Fruit fly (Drosophila melanogaster): ENCODE results near the gene Ubc84D.

Ubc84D gene

dm6 chr3R:7504989-7505761 is 14.1 kb downstream of the Ubc84D start, which contains the start of gene alpha-Est9 (continued):
- TF ChIP-seq HLH4C (GFP tag; IDR thresholded peaks at IDR 0.05; ENCODE audit: partially characterized antibody) (no peak), CG2199 (GFP tag; IDR thresholded peaks at IDR 0.05) (0 out of 3 replicates have a peak, but pooled peaks have one; percentile 25), Blimp-1 (GFP tag; optimal IDR thresholded peaks at IDR 0.05) (no peak), exex (tag; optimal IDR thresholded peaks at IDR 0.05) (peak; percentile 96), Spps (tag; optimal IDR thresholded peaks at IDR 0.05) (no peak), tin (GFP tag; optimal IDR thresholded peaks at IDR 0.05) (no peak), Mrtf (GFP tag; IDR thresholded peaks at IDR 0.05) (no peak), CG10959 (GFP tag; IDR thresholded peaks at IDR 0.05) (no peak), CG2129 (GFP tag; IDR thresholded peaks at IDR 0.05; ENCODE audit: partially characterized antibody) (no peak), gro (GFP tag; optimal IDR thresholded peaks at IDR 0.05) (peak; percentile 23), HmgD (GFP tag; optimal IDR thresholded peaks at IDR 0.05) (no peak), CG30403 (GFP tag; optimal IDR thresholded peaks at IDR 0.05) (no peak), Hand (GFP tag; optimal IDR thresholded peaks at IDR 0.05) (no peak), tio (GFP tag; optimal IDR thresholded peaks at IDR 0.05) (no peak), CG32532 (GFP tag; IDR thresholded peaks at IDR 0.05) (peak; percentile 18; the same call in 1 of the 2 replicates), CG1647 (GFP tag; optimal IDR thresholded peaks at IDR 0.05) (no peak), Hsf (GFP tag; optimal IDR thresholded peaks at IDR 0.05) (no peak), CG7963 (GFP tag; IDR thresholded peaks at IDR 0.05; ENCODE audit: partially characterized antibody) (no peak), al (GFP tag; IDR thresholded peaks at IDR 0.05) (no peak), CG10543 (GFP tag; optimal IDR thresholded peaks at IDR 0.05) (peak; percentile 47), CG31441 (GFP tag; IDR thresholded peaks at IDR 0.05) (no peak), cwo (GFP tag; optimal IDR thresholded peaks at IDR 0.05) (peak; percentile 70), row (GFP tag; IDR thresholded peaks at IDR 0.05) (0 out of 3 replicates have a peak, but pooled peaks have one; percentile 5), CG8388 (GFP tag; optimal IDR thresholded peaks at IDR 0.05) (no peak), CG12942 (GFP tag; optimal IDR thresholded peaks at IDR 0.05) (no peak), vnd (GFP tag; IDR thresholded peaks at IDR 0.05; ENCODE audit: partially characterized antibody) (no peak), Med (GFP tag) (peak; percentile 87), Jarid2 (GFP tag; optimal IDR thresholded peaks at IDR 0.05) (peak; percentile 85), fd3F (GFP tag; optimal IDR thresholded peaks at IDR 0.05) (no peak), Elba2 (GFP tag; optimal IDR thresholded peaks at IDR 0.05) (no peak), CG9817 (tag; optimal IDR thresholded peaks at IDR 0.05) (peak; percentile 1), chinmo (GFP tag; IDR thresholded peaks at IDR 0.05; ENCODE audit: partially characterized antibody) (peak; percentile 87; the same call in 3 of the 4 replicates), CG3407 (GFP tag; optimal IDR thresholded peaks at IDR 0.05) (no peak), CG42726 (GFP tag; IDR thresholded peaks at IDR 0.05; ENCODE audit: partially characterized antibody) (no peak), pnt (GFP tag; optimal IDR thresholded peaks at IDR 0.05) (no peak), ash1 (GFP tag; optimal IDR thresholded peaks at IDR 0.05) (no peak), sr (GFP tag; IDR thresholded peaks at IDR 0.05) (no peak), abd-A (tag; optimal IDR thresholded peaks at IDR 0.05) (peak; percentile 50), kay (GFP tag; optimal IDR thresholded peaks at IDR 0.05) (peak; percentile 44), Vsx1 (GFP tag; optimal IDR thresholded peaks at IDR 0.05) (no peak), CG12071 (GFP tag; optimal IDR thresholded peaks at IDR 0.05) (no peak), chif (GFP tag; optimal IDR thresholded peaks at IDR 0.05) (no peak), pan (optimal IDR thresholded peaks at IDR 0.05) (no peak), pan (GFP tag; optimal IDR thresholded peaks at IDR 0.05 in 1 of 2, IDR thresholded peaks at IDR 0.05 in 1 of 2) (peak in 1 of 2 experiments; percentile 4), sc (optimal IDR thresholded peaks at IDR 0.05) (no peak), sc (GFP tag; optimal IDR thresholded peaks at IDR 0.05) (no peak), kni (GFP tag; optimal IDR thresholded peaks at IDR 0.05) (no peak), tna (GFP tag; IDR thresholded peaks at IDR 0.05; ENCODE audit: partially characterized antibody) (no peak), jumu (GFP tag; optimal IDR thresholded peaks at IDR 0.05) (no peak)
